Worm (Caenorhabditis elegans) whole organism, young adult: ENCODE data around the gene egl-44.

Experiments used
- F52B5.7 ChIP-seq: sonication (generic microtip); optimal IDR thresholded peaks from 2 replicates; lab custom pipeline; 2016; ENCODE audit warnings: mild to moderate bottlenecking, missing genetic modification characterization, missing compliant biosample characterization
- dox-1 ChIP-seq: fragments of 200-800 bp; sonication (Bioruptor generic); IDR thresholded peaks from 2 replicates; pipeline ENCODE4 v1.3.6; 2022; ENCODE audit warnings: missing genetic modification reagents, missing genetic modification characterization, missing compliant biosample characterization
- snpc-4 ChIP-seq, 5 experiments: fragments of 150-350 bp in 1 of 5; sonication (generic microtip) in 4 of 5; optimal IDR thresholded peaks; 2 replicates each; lab custom pipeline; 2014 to 2018; ENCODE audit warnings: missing genetic modification characterization in 5 of 5, missing biosample characterization in 3 of 5, antibody characterized with exemption in 2 of 5, mild to moderate bottlenecking in 2 of 5, missing compliant biosample characterization in 2 of 5, missing genotype in 2 of 5, moderate library complexity in 2 of 5, missing genetic modification reagents in 1 of 5
- tbp1 ChIP-seq: fragments of 200-800 bp; sonication (Bioruptor generic); optimal IDR thresholded peaks from 2 replicates; lab custom pipeline; 2018; ENCODE audit warnings: mild to moderate bottlenecking, missing genetic modification characterization, missing compliant biosample characterization
- unc-130 ChIP-seq: sonication (generic microtip); optimal IDR thresholded peaks from 2 replicates; lab custom pipeline; 2016; ENCODE audit warnings: missing genetic modification reagents, missing genetic modification characterization, missing compliant biosample characterization

DNA sequence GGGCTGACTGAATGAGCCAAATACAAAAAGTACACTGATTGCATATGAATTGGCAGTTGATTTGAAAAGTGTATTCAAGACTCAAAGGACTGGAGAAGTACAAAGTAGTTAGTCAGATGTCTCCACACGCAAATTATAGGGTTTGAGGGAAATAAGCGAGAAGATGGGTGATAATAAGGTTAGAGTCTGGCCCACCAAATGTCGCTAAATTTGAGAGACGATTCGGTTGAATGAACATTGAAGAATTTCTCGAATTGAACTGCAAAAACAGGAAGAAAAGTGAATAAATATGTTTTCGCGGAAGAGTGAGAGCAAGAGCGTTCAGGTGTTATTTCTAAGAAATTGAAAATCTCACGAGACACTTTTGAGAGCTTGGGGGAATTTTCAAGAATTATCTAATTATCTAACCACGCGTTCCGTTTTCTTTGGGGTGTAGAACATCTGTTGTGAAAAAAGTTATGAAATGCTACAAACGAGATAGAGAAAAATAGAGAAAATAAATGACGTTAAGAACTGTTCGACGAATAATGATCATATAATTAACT is 31.0 kb downstream of the egl-44 start:
- no peak for TF ChIP-seq F52B5.7
- TF ChIP-seq snpc-4 (GFP tag; optimal IDR thresholded peaks at IDR 0.05; lab: Kevin White, UChicago): no peak
- TF ChIP-seq snpc-4 (tag; optimal IDR thresholded peaks at IDR 0.05; lab: Kevin White, UChicago): no peak
- TF ChIP-seq tbp1 (GFP tag; lab: Kevin White, UChicago): no peak
- TF ChIP-seq dox-1 (GFP tag; lab: Robert Waterston, UW): no peak
- TF ChIP-seq unc-130: no peak
